Fruit fly (Drosophila melanogaster): ENCODE data around the gene CenG1A.

DNA sequence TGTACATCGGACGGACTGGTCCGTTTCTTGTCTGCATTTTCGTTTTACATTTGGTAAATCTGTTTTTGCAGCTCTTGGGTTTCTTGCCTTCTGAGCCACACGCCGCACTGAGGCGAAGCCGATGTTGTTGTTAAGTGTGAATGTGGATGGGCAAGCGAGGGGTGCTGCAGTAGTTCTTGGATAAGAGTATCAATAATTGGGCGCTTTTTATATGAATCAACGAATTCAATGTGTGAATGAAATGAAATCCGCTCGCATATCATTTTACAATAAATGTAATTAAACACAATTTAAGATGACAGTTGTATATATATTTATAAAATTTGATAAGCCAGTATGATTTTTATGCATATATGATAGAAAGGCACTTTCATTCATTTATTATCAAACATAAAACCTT lies 93.1 kb downstream of the CenG1A start:
- TF ChIP-seq kay (GFP tag; ENCODE audit: borderline replicate concordance) (no peak), CG12768 (GFP tag; optimal IDR thresholded peaks at IDR 0.05) (no peak), CG5204 (GFP tag; optimal IDR thresholded peaks at IDR 0.05) (no peak), tj (GFP tag; optimal IDR thresholded peaks at IDR 0.05) (no peak), CG1620 (GFP tag; optimal IDR thresholded peaks at IDR 0.05) (no peak), CG7045 (GFP tag; optimal IDR thresholded peaks at IDR 0.05) (no peak), CG7101 (tag; optimal IDR thresholded peaks at IDR 0.05) (no peak), Crg-1 (GFP tag; optimal IDR thresholded peaks at IDR 0.05) (no peak)

Measured in whole organism, adult.